Fruit fly (Drosophila melanogaster) whole organism, prepupa: ENCODE measurements around the gene Sec23.
A peak's percentile ranks its signal among the peaks of the same experiment; 100 is the strongest.

ENCODE experiments used
- CG1621 ChIP-seq: fragments of 200-800 bp; sonication (Bioruptor generic); optimal IDR thresholded peaks from 3 replicates; lab custom pipeline; 2018; ENCODE audit warnings: missing biosample characterization, mild to moderate bottlenecking, missing genetic modification characterization
- CG6854 ChIP-seq: fragments of 200-800 bp; sonication (Bioruptor generic); optimal IDR thresholded peaks from 2 replicates; lab custom pipeline; 2017; ENCODE audit warnings: missing biosample characterization, mild to moderate bottlenecking, missing genetic modification characterization
- OdsH ChIP-seq: fragments of 200-800 bp; sonication (Bioruptor generic); optimal IDR thresholded peaks from 3 replicates; lab custom pipeline; 2016; ENCODE audit warnings: missing biosample characterization, missing genetic modification characterization
- Sox15 ChIP-seq: fragments of 200-800 bp; sonication (Bioruptor generic); optimal IDR thresholded peaks from 3 replicates; lab custom pipeline; 2016; ENCODE audit warnings: missing biosample characterization, missing genetic modification characterization
- achi ChIP-seq: fragments of 200-800 bp; sonication (Bioruptor generic); optimal IDR thresholded peaks from 3 replicates; lab custom pipeline; 2016; ENCODE audit warnings: missing biosample characterization, missing genetic modification characterization

- TF ChIP-seq CG6854 (GFP tag; lab: Kevin White, UChicago) (no peak), Sox15 (GFP tag; lab: Kevin White, UChicago) (no peak), achi (GFP tag; lab: Kevin White, UChicago) (peak; percentile 59), OdsH (peak; percentile 68), CG1621 (tag; lab: Kevin White, UChicago) (peak; percentile 10)
Measured at dm6 chr3R:5694461-5694860, 45.6 kb downstream of the Sec23 start.
